Fruit fly (Drosophila melanogaster): ENCODE results near the gene Pp1alpha-96A.

Gene Pp1alpha-96A

dm6 chr3R:24518150-24518580 is at the start of gene Pp1alpha-96A:
Gene Pp1alpha-96A (plus strand): TSS chr3R:24518270.
- no peak for TF ChIP-seq noc (tag; optimal IDR thresholded peaks at IDR 0.05)

- no peak for TF ChIP-seq noc (tag; optimal IDR thresholded peaks at IDR 0.05)
These were observed 49.0 kb upstream of the Pp1alpha-96A start, which contains the start of gene CG31128 for dm6 chr3R:24469097-24469496. Gene CG31128 (plus strand): TSS chr3R:24469397.

DNA sequence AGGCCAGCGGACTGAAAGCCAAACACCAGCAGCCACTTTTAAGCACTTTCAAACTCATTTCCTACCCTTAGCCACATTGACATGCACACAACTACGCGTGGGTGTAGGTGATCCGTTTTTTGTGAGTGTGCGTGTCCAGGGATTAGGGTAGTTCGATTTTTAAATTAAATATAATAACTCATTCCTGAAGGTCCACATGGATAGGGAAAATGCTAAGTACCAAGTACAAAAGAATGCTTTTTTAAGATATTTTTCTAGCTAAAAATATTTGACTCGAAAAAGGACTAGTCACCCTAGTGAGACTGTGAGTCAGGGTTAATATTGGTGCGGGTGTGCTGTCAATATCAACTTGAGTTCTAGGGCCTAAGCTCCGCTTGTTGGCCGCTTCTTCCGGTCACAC is 43.3 kb upstream of the Pp1alpha-96A start:
- no peak for TF ChIP-seq noc (tag; optimal IDR thresholded peaks at IDR 0.05)

DNA sequence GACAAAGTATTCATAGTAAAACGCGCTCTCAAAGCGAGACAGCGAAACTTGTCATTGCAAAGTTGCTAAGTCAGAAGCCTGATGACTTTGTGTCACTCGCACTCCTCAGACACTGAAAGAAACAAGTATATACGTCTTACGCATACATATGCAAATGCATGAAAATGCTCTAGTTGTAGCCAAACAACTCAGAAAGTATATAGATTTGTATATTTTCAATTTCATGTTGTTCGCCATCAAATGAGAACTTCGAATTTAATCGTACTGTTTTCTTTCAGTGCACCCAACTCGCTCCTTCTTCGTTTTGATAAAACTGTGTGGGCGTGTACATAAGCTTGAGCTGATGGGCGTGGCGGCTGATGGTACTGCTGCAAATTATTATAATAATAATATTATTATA is 37.0 kb upstream of the Pp1alpha-96A start:
- TF ChIP-seq noc (tag; optimal IDR thresholded peaks at IDR 0.05) = no peak

- no peak for TF ChIP-seq noc (tag; optimal IDR thresholded peaks at IDR 0.05)
These were observed 33.0 kb upstream of the Pp1alpha-96A start, which contains the start of gene nAChRalpha2 for dm6 chr3R:24484990-24485478. Gene nAChRalpha2 (plus strand): TSS chr3R:24485428.

- TF ChIP-seq noc (tag; optimal IDR thresholded peaks at IDR 0.05) = no peak
These were observed 22.0 kb upstream of the Pp1alpha-96A start for dm6 chr3R:24496084-24496483.

DNA sequence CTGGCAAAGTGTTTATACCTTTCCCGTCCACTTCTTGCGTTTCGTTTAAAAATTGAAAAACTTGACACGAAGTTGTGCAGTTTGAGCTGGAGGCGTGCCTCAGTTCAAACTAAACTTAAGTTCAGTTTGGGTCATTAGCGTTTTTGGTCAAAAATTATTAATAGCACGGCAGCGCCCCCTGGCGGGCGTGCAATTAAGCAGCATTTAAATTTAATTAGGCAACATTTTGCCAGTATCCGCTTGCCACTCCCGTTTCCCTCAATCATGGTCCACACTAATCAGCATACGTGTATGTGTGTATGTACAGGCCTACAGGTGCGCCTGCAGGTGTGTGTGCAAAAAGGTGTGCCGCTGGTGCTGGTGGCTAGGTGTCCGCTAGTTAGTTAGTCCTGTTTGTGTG is 14.4 kb upstream of the Pp1alpha-96A start:
- no peak for TF ChIP-seq noc (tag; optimal IDR thresholded peaks at IDR 0.05)

DNA sequence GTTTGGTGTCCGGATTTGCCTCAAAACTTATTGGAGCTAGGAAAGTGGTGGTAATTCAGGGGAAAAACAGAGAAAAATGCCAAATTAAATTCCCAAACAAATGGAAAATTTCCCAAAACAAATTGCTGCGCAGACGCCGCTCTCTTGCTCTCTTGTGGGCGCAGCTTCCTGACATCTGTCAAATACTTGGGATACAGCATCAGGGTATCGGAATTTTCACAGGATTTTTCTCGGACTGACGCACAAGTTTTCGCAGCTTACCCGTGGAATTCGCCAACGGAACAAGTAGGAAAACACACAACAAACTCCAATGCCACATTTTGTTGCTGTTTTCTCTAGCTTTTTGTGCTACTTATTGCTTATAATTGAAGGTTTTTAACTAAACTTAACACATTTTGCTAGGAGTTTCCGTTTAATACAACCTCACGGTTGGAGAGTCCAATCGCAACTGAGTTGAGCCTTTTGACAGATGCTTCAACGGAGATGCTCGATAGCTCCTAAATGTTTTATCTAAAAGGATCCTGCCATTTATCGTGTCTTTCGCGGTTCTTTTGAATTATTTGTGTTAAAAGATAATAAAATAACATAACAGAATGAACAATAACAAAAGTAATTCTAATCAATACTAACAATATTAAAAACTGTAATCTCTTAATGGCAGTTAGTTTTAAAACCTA is 3.3 kb upstream of the Pp1alpha-96A start, which contains the start of the genes nAChRbeta2 and DZIP1:
Gene nAChRbeta2, minus strand, starts transcription at position 455 of the 677 bp plus-strand sequence.
Gene DZIP1, plus strand, starts transcription at position 627 of the 677 bp plus-strand sequence.
- no peak for TF ChIP-seq noc (tag; optimal IDR thresholded peaks at IDR 0.05)

- no peak for TF ChIP-seq noc (tag; optimal IDR thresholded peaks at IDR 0.05)
These were observed 3.2 kb downstream of the Pp1alpha-96A start for dm6 chr3R:24521313-24521712.

DNA sequence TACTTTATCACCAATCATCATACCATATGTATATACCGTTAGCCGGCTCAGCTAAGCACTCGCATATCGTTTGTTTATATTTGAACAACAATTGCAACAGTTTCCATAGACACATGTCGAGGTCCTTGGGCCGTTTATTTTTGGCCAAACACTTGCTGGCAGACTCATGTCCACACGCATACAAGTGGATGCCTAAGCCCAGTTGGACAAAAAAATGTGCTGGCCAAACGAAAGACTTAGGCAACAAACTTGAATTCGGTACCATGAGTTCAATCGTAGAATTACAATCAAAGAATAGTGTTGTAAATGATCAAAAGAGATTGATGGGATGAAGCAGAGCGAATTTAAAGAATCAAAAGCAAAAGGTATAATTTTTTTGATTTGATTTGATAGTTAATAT is 5.5 kb downstream of the Pp1alpha-96A start, which contains the start of gene CG13622:
Gene CG13622, minus strand, starts transcription at position 101 of the 400 bp plus-strand sequence.
- TF ChIP-seq noc (tag; optimal IDR thresholded peaks at IDR 0.05) = no peak

DNA sequence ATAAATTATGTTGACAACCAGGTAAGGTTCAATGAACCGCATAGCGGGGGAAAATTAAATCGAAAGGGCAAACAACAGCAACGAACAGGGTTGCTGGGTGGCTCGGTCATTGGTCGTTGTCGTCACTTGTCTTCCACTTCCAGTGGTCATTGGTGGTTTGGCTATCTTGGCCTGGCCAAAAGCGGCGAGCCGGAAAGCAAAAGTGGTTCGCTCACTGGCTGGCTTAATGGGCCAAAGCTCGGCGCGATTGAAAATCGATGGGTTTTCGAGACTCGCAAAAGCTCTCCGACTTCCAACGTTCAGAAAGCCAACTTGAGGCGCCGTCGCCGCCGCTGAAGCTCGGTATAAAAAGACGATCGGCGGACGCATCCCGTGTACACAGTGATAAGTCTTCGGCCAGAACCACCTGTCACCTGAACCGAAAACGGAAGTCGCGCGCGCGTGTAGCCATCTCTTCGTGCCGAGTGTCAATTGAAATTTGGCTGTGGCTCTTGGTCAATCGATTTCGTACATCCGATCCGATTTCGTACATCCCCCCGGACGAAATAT is 6.4 kb downstream of the Pp1alpha-96A start, which contains the start of gene Jhbp12:
Gene Jhbp12, plus strand, starts transcription at position 369 of the 549 bp plus-strand sequence.
- no peak for TF ChIP-seq noc (tag; optimal IDR thresholded peaks at IDR 0.05)

DNA sequence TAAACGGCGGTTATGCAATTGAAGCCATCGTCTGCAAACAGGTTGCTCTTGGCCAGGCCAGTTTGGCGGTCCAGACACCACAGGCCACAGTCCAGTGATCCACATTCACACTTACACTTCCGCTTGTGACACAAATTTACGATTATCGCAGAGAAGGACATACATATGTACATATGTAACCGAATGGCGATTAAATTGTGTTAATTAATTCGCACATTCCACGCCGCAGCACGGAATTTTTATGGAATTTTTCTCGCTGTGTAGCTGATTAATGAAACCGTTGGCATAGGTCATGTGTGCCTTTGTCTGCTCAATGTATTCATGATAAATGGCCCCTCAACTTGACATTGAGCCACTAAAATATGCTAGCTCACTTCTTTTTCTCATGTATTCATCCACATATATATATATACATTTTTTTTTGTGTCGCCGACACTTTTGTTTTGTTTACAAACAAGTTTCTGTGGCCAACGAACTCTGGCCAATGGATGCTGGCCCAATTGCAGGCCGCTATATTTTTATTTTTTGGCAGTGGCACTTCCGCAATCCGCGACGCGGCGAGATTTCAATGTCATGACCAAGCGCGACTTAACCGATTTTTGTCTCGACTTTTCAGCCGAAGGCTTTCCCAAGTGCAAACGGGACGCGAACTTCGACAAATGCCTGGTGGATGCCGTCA is 8.1 kb downstream of the Pp1alpha-96A start:
- no peak for TF ChIP-seq noc (tag; optimal IDR thresholded peaks at IDR 0.05)

DNA sequence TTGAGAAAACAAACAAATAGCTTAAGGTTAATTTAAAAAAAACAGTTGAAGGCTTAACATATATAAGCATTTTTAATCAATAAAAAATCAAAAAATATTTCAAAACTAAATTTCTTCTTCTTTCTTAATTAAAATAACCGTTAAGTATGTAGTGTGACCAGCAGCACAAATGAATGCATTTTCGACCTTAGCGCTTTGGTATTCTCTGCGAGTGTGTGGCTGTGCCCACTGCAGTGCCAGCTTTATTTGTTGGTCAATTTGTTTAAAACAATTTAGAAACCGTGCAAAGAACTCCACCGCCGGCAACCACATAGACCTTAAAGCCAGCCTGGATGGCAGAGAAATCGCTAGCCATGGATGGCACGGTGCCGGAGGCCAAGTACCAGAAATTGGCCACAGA is 9.8 kb downstream of the Pp1alpha-96A start, which contains the start of gene CG6607:
Gene CG6607, plus strand, starts transcription at position 203 of the 400 bp plus-strand sequence.
- TF ChIP-seq noc (tag; optimal IDR thresholded peaks at IDR 0.05) = no peak

dm6 chr3R:24530328-24530727 is 12.3 kb downstream of the Pp1alpha-96A start, which contains the start of the genes CG13623 and ana1:
Gene CG13623 (minus strand): TSS chr3R:24530558.
Gene ana1 (plus strand): TSS chr3R:24530576.
- TF ChIP-seq noc (tag; optimal IDR thresholded peaks at IDR 0.05) = no peak

DNA sequence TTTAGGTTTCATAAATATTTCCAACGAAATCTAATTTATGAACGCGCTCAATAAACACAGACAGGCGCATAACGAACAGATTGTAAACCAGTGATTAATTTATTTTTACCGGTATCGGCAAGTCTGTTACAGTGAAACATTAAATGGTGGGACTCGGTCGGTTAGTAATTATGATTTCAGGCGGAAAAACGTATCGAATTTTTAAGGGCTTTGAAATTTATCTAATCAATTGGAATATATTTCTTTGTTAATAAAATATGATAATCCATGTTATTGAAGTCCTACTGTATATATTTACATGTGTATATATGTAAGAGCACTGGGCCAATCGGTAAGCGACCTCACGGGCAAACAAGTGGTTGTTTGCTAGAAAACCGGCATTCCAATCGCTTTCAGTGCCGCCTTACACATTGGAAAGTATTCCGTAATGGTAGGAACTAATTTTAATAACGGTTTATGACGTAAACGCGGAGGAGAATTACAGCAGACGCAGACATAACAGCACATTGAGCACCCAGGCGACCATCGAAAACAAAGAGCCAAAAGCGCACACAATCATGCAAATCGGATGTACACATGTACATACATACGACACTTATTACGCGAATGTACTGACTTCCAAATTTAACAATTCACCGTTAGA is 25.1 kb downstream of the Pp1alpha-96A start:
- TF ChIP-seq noc (tag; optimal IDR thresholded peaks at IDR 0.05) = peak; percentile 83

Measured in whole organism, larva.